Worm (Caenorhabditis elegans): ENCODE data around the gene acc-2.

acc-2 gene

ce11 chrIV:9016477-9016876 lies at the start of gene acc-2:
Gene acc-2, plus strand, starts transcription at chrIV:9016777.
- no peak for TF ChIP-seq nhr-10 (tag; optimal IDR thresholded peaks at IDR 0.05)
- no peak for TF ChIP-seq C34F6.9 (tag; optimal IDR thresholded peaks at IDR 0.05)
- TF ChIP-seq F13H6.1 (tag; optimal IDR thresholded peaks at IDR 0.05), result no peak
- no peak for TF ChIP-seq dmd-4 (tag; optimal IDR thresholded peaks at IDR 0.05)
- no peak for TF ChIP-seq peb-1 (tag; optimal IDR thresholded peaks at IDR 0.05)
- no peak for TF ChIP-seq nhr-23 (tag; optimal IDR thresholded peaks at IDR 0.05)
- no peak for TF ChIP-seq gmeb-1 (tag; optimal IDR thresholded peaks at IDR 0.05)
- TF ChIP-seq nhr-21 (tag; optimal IDR thresholded peaks at IDR 0.05), result no peak
- TF ChIP-seq unc-62 (GFP tag; optimal IDR thresholded peaks at IDR 0.05), result no peak
- TF ChIP-seq alr-1 (tag; optimal IDR thresholded peaks at IDR 0.05), result no peak
- no peak for TF ChIP-seq Y55F3AM.14 (GFP tag; optimal IDR thresholded peaks at IDR 0.05)
- no peak for TF ChIP-seq fos-1 (tag; optimal IDR thresholded peaks at IDR 0.05)
- no peak for TF ChIP-seq lin-11 (tag; optimal IDR thresholded peaks at IDR 0.05)
- TF ChIP-seq sma-3 (GFP tag; optimal IDR thresholded peaks at IDR 0.05), result no peak
- no peak for TF ChIP-seq snpc-4 (tag; optimal IDR thresholded peaks at IDR 0.05)
- TF ChIP-seq ama-1 (optimal IDR thresholded peaks at IDR 0.05), result no peak
- no peak for TF ChIP-seq egl-27 (tag; optimal IDR thresholded peaks at IDR 0.05)
- TF ChIP-seq elt-1 (tag; optimal IDR thresholded peaks at IDR 0.05), result no peak
- TF ChIP-seq mab-5 (tag; optimal IDR thresholded peaks at IDR 0.05), result no peak
- TF ChIP-seq lsy-2 (tag; optimal IDR thresholded peaks at IDR 0.05), result no peak

- TF ChIP-seq zag-1 (tag; optimal IDR thresholded peaks at IDR 0.05) (no peak), lin-11 (tag; optimal IDR thresholded peaks at IDR 0.05) (no peak), ceh-82 (tag; optimal IDR thresholded peaks at IDR 0.05) (no peak), ama-1 (optimal IDR thresholded peaks at IDR 0.05) (no peak), nhr-237 (tag; optimal IDR thresholded peaks at IDR 0.05) (no peak), nhr-77 (tag; optimal IDR thresholded peaks at IDR 0.05) (no peak), sma-9 (GFP tag; optimal IDR thresholded peaks at IDR 0.05) (no peak), sma-9 (tag; optimal IDR thresholded peaks at IDR 0.05) (no peak), mdl-1 (tag; optimal IDR thresholded peaks at IDR 0.05) (no peak), ztf-11 (tag; optimal IDR thresholded peaks at IDR 0.05) (no peak), unc-55 (GFP tag; optimal IDR thresholded peaks at IDR 0.05) (no peak), egl-27 (tag; optimal IDR thresholded peaks at IDR 0.05) (no peak), lin-39 (tag; optimal IDR thresholded peaks at IDR 0.05) (no peak), nhr-10 (tag; optimal IDR thresholded peaks at IDR 0.05) (no peak), aly-2 (tag; optimal IDR thresholded peaks at IDR 0.05) (no peak), R02D3.7 (tag; optimal IDR thresholded peaks at IDR 0.05) (no peak), alr-1 (tag; optimal IDR thresholded peaks at IDR 0.05) (no peak), mbf-1 (tag; optimal IDR thresholded peaks at IDR 0.05) (no peak), ztf-4 (tag; optimal IDR thresholded peaks at IDR 0.05) (no peak)
These were observed 48.6 kb upstream of the acc-2 start, which contains the start of gene suex-2 for ce11 chrIV:8967990-8968389. Gene suex-2, plus strand, starts transcription at chrIV:8968290.

ce11 chrIV:8973249-8973958 lies 43.2 kb upstream of the acc-2 start, which contains the start of gene C53B4.3:
Gene C53B4.3, minus strand, starts transcription at chrIV:8973712.
- no peak for TF ChIP-seq blmp-1 (tag; optimal IDR thresholded peaks at IDR 0.05; ENCODE audit: insufficient read depth)
- peak; percentile 76 for TF ChIP-seq sma-3 (GFP tag; optimal IDR thresholded peaks at IDR 0.05)
- peak; percentile 39 for TF ChIP-seq crh-2 (tag; optimal IDR thresholded peaks at IDR 0.05)
- peak; percentile 29 for TF ChIP-seq fos-1 (tag; optimal IDR thresholded peaks at IDR 0.05)
- TF ChIP-seq peb-1 (tag; optimal IDR thresholded peaks at IDR 0.05), result no peak
- TF ChIP-seq nhr-77 (tag; optimal IDR thresholded peaks at IDR 0.05), result no peak
- peak; percentile 65 for TF ChIP-seq unc-55 (GFP tag; optimal IDR thresholded peaks at IDR 0.05)
- TF ChIP-seq nhr-10 (tag; optimal IDR thresholded peaks at IDR 0.05), result no peak
- TF ChIP-seq F13H6.1 (tag; optimal IDR thresholded peaks at IDR 0.05), result peak; percentile 81
- no peak for TF ChIP-seq nhr-12 (tag; optimal IDR thresholded peaks at IDR 0.05)
- no peak for TF ChIP-seq elt-3 (tag; optimal IDR thresholded peaks at IDR 0.05)
- TF ChIP-seq ztf-1 (GFP tag; conservative IDR thresholded peaks at IDR 0.05), result no peak
- no peak for TF ChIP-seq nhr-237 (tag; optimal IDR thresholded peaks at IDR 0.05)
- no peak for TF ChIP-seq nhr-23 (tag; optimal IDR thresholded peaks at IDR 0.05)
- TF ChIP-seq unc-62 (GFP tag; optimal IDR thresholded peaks at IDR 0.05), result no peak
- TF ChIP-seq lin-13 (GFP tag; optimal IDR thresholded peaks at IDR 0.05), result peak; percentile 19
- TF ChIP-seq lin-11 (tag; optimal IDR thresholded peaks at IDR 0.05), result peak; percentile 7
- no peak for TF ChIP-seq nhr-11 (tag; optimal IDR thresholded peaks at IDR 0.05)
- no peak for TF ChIP-seq skn-1 (tag; optimal IDR thresholded peaks at IDR 0.05)
- no peak for TF ChIP-seq zag-1 (tag; optimal IDR thresholded peaks at IDR 0.05)
- no peak for TF ChIP-seq R02D3.7 (tag; optimal IDR thresholded peaks at IDR 0.05)
- no peak for TF ChIP-seq ceh-82 (tag; optimal IDR thresholded peaks at IDR 0.05)
- TF ChIP-seq mbf-1 (tag; optimal IDR thresholded peaks at IDR 0.05), result no peak
- TF ChIP-seq sma-9 (GFP tag; optimal IDR thresholded peaks at IDR 0.05), result peak; percentile 89
- TF ChIP-seq sma-9 (tag; optimal IDR thresholded peaks at IDR 0.05), result no peak
- TF ChIP-seq nhr-25 (tag; optimal IDR thresholded peaks at IDR 0.05), result peak; percentile 70
- no peak for TF ChIP-seq snpc-4 (tag; optimal IDR thresholded peaks at IDR 0.05)
- no peak for TF ChIP-seq nhr-6 (tag; optimal IDR thresholded peaks at IDR 0.05)
- TF ChIP-seq ama-1 (optimal IDR thresholded peaks at IDR 0.05), result no peak
- TF ChIP-seq ztf-4 (tag; optimal IDR thresholded peaks at IDR 0.05), result peak; percentile 1
- peak; percentile 24 for TF ChIP-seq nhr-129 (tag; optimal IDR thresholded peaks at IDR 0.05)
- TF ChIP-seq alr-1 (tag; optimal IDR thresholded peaks at IDR 0.05), result no peak
- peak; percentile 26 for TF ChIP-seq sem-4 (tag; optimal IDR thresholded peaks at IDR 0.05)
- TF ChIP-seq C34F6.9 (tag; optimal IDR thresholded peaks at IDR 0.05), result peak; percentile 68
- no peak for TF ChIP-seq mdl-1 (tag; optimal IDR thresholded peaks at IDR 0.05)
- TF ChIP-seq Y55F3AM.14 (GFP tag; optimal IDR thresholded peaks at IDR 0.05), result no peak
- TF ChIP-seq aly-2 (tag; optimal IDR thresholded peaks at IDR 0.05), result no peak
- no peak for TF ChIP-seq lin-39 (tag; optimal IDR thresholded peaks at IDR 0.05)
